Fruit fly (Drosophila melanogaster) whole organism, wandering third instar larva: ENCODE data around the gene Lcp65Ag1.

Experiments
- Abd-B ChIP-seq: fragments of >200 bp; optimal IDR thresholded peaks from 2 replicates; lab custom pipeline; 2017; ENCODE audit warnings: missing biosample characterization, missing genetic modification characterization
- CrebA ChIP-seq: fragments of 200-800 bp; sonication (Bioruptor generic); optimal IDR thresholded peaks from 2 replicates; lab custom pipeline; 2016; ENCODE audit warnings: missing biosample characterization, mild to moderate bottlenecking, missing genetic modification characterization, borderline replicate concordance
- Dfd ChIP-seq: fragments of >200 bp; optimal IDR thresholded peaks from 2 replicates; lab custom pipeline; 2017; ENCODE audit warnings: missing biosample characterization, missing genetic modification characterization
- Hnf4 ChIP-seq: fragments of 200-800 bp; sonication (Bioruptor generic); optimal IDR thresholded peaks from 2 replicates; lab custom pipeline; 2016; ENCODE audit warnings: missing biosample characterization, mild to moderate bottlenecking, missing genetic modification characterization
- N ChIP-seq: fragments of >200 bp; optimal IDR thresholded peaks from 2 replicates; lab custom pipeline; 2018; ENCODE audit warnings: missing biosample characterization, missing external identifiers, missing genetic modification characterization
- br ChIP-seq: fragments of 200-800 bp; sonication (Bioruptor generic); optimal IDR thresholded peaks from 2 replicates; lab custom pipeline; 2016; ENCODE audit warnings: missing biosample characterization, missing genetic modification characterization
- ey ChIP-seq: fragments of 200-800 bp; sonication (Bioruptor generic); optimal IDR thresholded peaks from 2 replicates; lab custom pipeline; 2016; ENCODE audit warnings: missing biosample characterization, missing genetic modification characterization
- h ChIP-seq: fragments of 200-800 bp; sonication (Bioruptor generic); optimal IDR thresholded peaks from 3 replicates; lab custom pipeline; 2016; ENCODE audit warnings: missing biosample characterization, mild to moderate bottlenecking, missing genetic modification characterization
- lola ChIP-seq: fragments of >200 bp; optimal IDR thresholded peaks from 2 replicates; lab custom pipeline; 2017; ENCODE audit warnings: missing biosample characterization, missing genetic modification characterization
- psq ChIP-seq: fragments of 200-800 bp; sonication (Bioruptor generic); optimal IDR thresholded peaks from 3 replicates; lab custom pipeline; 2017; ENCODE audit warnings: missing biosample characterization, mild to moderate bottlenecking, missing genetic modification characterization, moderate library complexity
- usp ChIP-seq: fragments of >200 bp; optimal IDR thresholded peaks from 2 replicates; lab custom pipeline; 2017; ENCODE audit warnings: missing biosample characterization, missing genetic modification characterization

DNA sequence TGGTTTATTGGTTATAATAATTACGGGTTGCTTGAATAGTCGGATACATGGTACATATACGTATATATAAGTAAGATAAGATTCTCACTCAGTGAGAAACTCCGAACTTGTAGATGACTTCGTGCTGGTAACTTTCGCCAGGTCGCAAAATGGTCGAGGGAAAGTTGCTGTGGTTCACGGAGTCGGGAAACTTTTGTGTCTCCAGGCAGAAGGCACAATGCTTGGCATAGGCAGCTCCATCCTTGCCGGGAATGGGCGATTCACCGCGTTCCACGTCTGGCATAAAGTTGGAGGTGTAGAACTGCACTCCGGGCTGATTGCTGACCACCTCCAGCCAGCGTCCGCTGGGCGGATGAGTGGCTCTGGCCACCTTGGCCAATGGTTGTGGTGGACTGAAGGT is 41.9 kb downstream of the Lcp65Ag1 start, which contains the start of gene CG10469:
- TF ChIP-seq Abd-B (GFP tag; lab: Kevin White, UChicago): no peak
- no peak for TF ChIP-seq usp (GFP tag; lab: Kevin White, UChicago)
- TF ChIP-seq CrebA (GFP tag; lab: Kevin White, UChicago): no peak
- TF ChIP-seq ey (GFP tag; lab: Kevin White, UChicago): no peak
- TF ChIP-seq Dfd (GFP tag; lab: Kevin White, UChicago): no peak
- no peak for TF ChIP-seq lola (GFP tag; lab: Kevin White, UChicago)
- TF ChIP-seq h (GFP tag; lab: Kevin White, UChicago): no peak
- no peak for TF ChIP-seq psq (GFP tag; lab: Kevin White, UChicago)
- TF ChIP-seq Hnf4 (GFP tag; lab: Kevin White, UChicago): no peak
- no peak for TF ChIP-seq br
- no peak for TF ChIP-seq N (GFP tag; lab: Kevin White, UChicago)
